Worm (Caenorhabditis elegans): ENCODE measurements around the gene K09C6.8.
A peak's percentile ranks its signal among the peaks of the same experiment; 100 is the strongest.

Gene K09C6.8

DNA sequence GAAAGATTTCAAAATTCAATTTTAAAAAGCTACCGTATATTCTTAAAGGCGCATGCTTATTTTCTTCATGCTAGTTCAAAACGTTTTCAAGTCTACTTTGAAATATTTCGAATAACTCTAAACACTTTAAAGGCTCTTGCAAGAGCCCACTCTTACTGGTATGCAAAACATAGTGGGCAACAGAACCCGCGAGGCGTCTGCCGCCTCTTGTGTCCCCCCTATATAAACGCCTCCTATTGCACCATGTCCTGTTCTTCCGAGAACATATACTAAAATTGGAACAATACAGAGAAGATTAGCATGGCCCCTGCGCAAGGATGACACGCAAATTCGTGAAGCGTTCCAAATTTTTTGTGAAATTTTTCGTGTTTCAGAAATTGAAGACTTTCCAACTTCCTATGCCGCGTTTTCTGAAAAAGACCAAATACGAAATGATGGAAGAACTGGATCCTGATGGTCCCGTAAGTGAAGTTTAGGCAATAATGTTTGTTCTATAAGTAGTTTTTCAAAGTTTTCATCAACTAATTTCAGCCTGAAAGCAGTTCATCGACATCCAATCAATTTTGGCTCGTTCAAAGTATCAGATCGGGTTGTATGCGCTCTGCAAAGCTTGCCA is 15.9 kb upstream of the K09C6.8 start:
- TF ChIP-seq mep-1 (tag; optimal IDR thresholded peaks at IDR 0.05): no peak
- peak; percentile 8 for TF ChIP-seq F49E8.2 (tag; optimal IDR thresholded peaks at IDR 0.05; ENCODE audit: borderline replicate concordance)
- peak; percentile 74 for TF ChIP-seq snpc-1.2 (GFP tag; IDR thresholded peaks at IDR 0.05)
- peak; percentile 48; the same call in 1 of the 2 replicates for TF ChIP-seq vab-7 (GFP tag; IDR thresholded peaks at IDR 0.05)
- TF ChIP-seq saeg-2 (GFP tag; IDR thresholded peaks at IDR 0.05): 0 out of 2 replicates have a peak, but pooled peaks have one; percentile 19
- TF ChIP-seq lim-7 (GFP tag; IDR thresholded peaks at IDR 0.05): peak; percentile 40; the same call in 1 of the 2 replicates
- TF ChIP-seq mes-2 (tag; optimal IDR thresholded peaks at IDR 0.05; ENCODE audit: poor library complexity, severe bottlenecking): no peak
- peak; percentile 73 for TF ChIP-seq F26F4.8 (GFP tag; conservative IDR thresholded peaks at IDR 0.05)
- TF ChIP-seq Y48G9A.11 (GFP tag; IDR thresholded peaks at IDR 0.05): 0 out of 2 replicates have a peak, but pooled peaks have one; percentile 43
- 0 out of 2 replicates have a peak, but pooled peaks have one; percentile 12 for TF ChIP-seq Y75B8A.6 (GFP tag; IDR thresholded peaks at IDR 0.05)
- TF ChIP-seq pha-4 (GFP tag; IDR thresholded peaks at IDR 0.05): 0 out of 2 replicates have a peak, but pooled peaks have one; percentile 57
- no peak for TF ChIP-seq pha-4 (tag; optimal IDR thresholded peaks at IDR 0.05)
- no peak for TF ChIP-seq zag-1 (tag; optimal IDR thresholded peaks at IDR 0.05)
- peak; percentile 48; the same call in 1 of the 2 replicates for TF ChIP-seq ZK337.2 (GFP tag; IDR thresholded peaks at IDR 0.05)
- TF ChIP-seq skn-1 (tag; optimal IDR thresholded peaks at IDR 0.05): no peak
- peak; percentile 80 for TF ChIP-seq snpc-4 (tag; optimal IDR thresholded peaks at IDR 0.05)
- TF ChIP-seq ceh-44 (GFP tag; IDR thresholded peaks at IDR 0.05): 0 out of 2 replicates have a peak, but pooled peaks have one; percentile 25
- TF ChIP-seq arid-1 (GFP tag; conservative IDR thresholded peaks at IDR 0.05): 0 out of 2 replicates have a peak, but pooled peaks have one; percentile 8
- no peak for TF ChIP-seq nhr-41 (GFP tag; IDR thresholded peaks at IDR 0.05)
- peak; percentile 74 for TF ChIP-seq lin-38 (GFP tag; IDR thresholded peaks at IDR 0.05)
- peak; percentile 40; the same call in 1 of the 2 replicates for TF ChIP-seq tra-1 (GFP tag; IDR thresholded peaks at IDR 0.05)
- TF ChIP-seq mdt-29 (GFP tag; IDR thresholded peaks at IDR 0.05): peak; percentile 58
- peak; percentile 44; the same call in 1 of the 2 replicates for TF ChIP-seq lin-1 (GFP tag; IDR thresholded peaks at IDR 0.05)
- 0 out of 2 replicates have a peak, but pooled peaks have one; percentile 25 for TF ChIP-seq F44E2.7 (GFP tag; IDR thresholded peaks at IDR 0.05)
- TF ChIP-seq dmd-6 (GFP tag; IDR thresholded peaks at IDR 0.05): peak; percentile 24; the same call in 1 of the 2 replicates
- TF ChIP-seq mxl-2 (GFP tag; conservative IDR thresholded peaks at IDR 0.05): no peak
- peak; percentile 75 for TF ChIP-seq egl-43 (GFP tag; IDR thresholded peaks at IDR 0.05)

DNA sequence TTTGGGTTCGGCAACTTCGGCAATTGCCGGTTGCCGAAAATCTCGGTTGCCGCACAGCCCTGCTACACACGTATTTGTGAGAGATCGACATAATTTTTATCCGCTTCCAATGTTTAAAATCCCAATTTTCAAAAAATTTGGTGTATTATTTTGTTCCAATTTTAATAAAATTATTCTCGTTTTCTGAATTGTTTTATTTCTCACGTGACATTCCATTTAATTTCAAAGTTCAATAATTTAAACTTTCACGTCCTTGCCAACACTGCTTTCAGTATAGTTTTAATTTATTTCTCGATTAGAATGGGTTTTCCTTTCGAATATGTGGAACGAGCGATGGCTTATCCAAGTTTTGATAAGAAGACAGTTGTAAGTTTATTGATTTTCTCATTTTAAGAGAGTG is 13.5 kb upstream of the K09C6.8 start, which contains the start of gene K09C6.2:
TSS of gene K09C6.2 (plus strand) at position 301 of the 400 bp plus-strand sequence.
- TF ChIP-seq ceh-44 (GFP tag; IDR thresholded peaks at IDR 0.05) (no peak), spr-3 (GFP tag; optimal IDR thresholded peaks at IDR 0.05) (no peak), rbr-2 (tag; optimal IDR thresholded peaks at IDR 0.05) (no peak), T20F7.1 (GFP tag; optimal IDR thresholded peaks at IDR 0.05) (no peak), saeg-2 (GFP tag; IDR thresholded peaks at IDR 0.05) (no peak), mdl-1 (tag; optimal IDR thresholded peaks at IDR 0.05) (no peak)

DNA sequence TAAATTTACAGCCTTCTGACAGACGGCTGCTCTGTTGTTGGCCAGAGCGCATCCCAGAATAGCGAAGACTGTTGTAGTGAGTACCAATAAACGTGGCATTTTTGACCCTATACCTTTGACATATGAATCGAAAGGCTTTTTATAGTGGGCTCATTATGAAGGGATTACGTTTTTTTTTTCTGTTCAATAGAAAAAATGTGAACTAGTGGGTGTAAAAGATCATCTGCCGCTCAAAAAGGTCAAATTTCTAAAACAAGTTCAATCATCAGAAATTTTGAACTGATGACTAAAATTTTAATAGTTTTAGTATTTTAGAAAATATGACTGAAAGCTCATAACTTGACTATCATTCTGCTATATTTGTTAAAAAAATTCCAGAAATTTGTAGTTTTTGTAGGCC is 11.9 kb upstream of the K09C6.8 start, which contains the start of gene K09C6.9:
TSS of gene K09C6.9 (minus strand) at position 101 of the 400 bp plus-strand sequence.
- no peak for TF ChIP-seq lin-13 (GFP tag; optimal IDR thresholded peaks at IDR 0.05)

DNA sequence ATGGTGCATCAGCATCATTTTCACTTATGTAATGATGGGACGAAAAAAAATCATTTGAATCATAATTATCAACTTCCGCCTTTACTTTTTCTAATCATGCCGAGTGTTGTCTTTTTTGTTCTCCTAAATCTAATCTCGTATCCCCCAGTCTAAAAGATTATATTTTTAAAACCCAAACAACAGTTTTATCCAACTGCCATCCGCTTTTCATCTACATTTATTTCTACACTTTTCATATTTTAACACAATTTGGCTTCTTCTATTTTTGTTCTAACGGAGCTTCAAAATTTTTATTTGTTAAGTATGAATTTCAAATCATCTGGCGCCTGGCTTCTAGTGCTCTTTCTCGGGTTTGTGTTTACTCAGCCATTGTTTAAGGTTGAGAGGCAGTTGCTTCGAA is 9.2 kb upstream of the K09C6.8 start, which contains the start of gene K09C6.3:
TSS of gene K09C6.3 (plus strand) at position 301 of the 400 bp plus-strand sequence.
- no peak for TF ChIP-seq D1046.2 (GFP tag; IDR thresholded peaks at IDR 0.05)
- no peak for TF ChIP-seq lin-13 (GFP tag; optimal IDR thresholded peaks at IDR 0.05)
- TF ChIP-seq snpc-4 (tag; optimal IDR thresholded peaks at IDR 0.05): no peak
- TF ChIP-seq snpc-1.2 (GFP tag; IDR thresholded peaks at IDR 0.05): no peak
- TF ChIP-seq lin-1 (GFP tag; IDR thresholded peaks at IDR 0.05): no peak
- TF ChIP-seq dmd-8 (GFP tag; IDR thresholded peaks at IDR 0.05): no peak
- TF ChIP-seq Y5F2A.4 (GFP tag; optimal IDR thresholded peaks at IDR 0.05): no peak
- TF ChIP-seq tra-1 (GFP tag; IDR thresholded peaks at IDR 0.05): no peak
- TF ChIP-seq hif-1 (tag; optimal IDR thresholded peaks at IDR 0.05): no peak
- no peak for TF ChIP-seq zfp-3 (GFP tag; conservative IDR thresholded peaks at IDR 0.05)
- TF ChIP-seq dmd-6 (GFP tag; IDR thresholded peaks at IDR 0.05): no peak
- no peak for TF ChIP-seq mxl-2 (GFP tag; conservative IDR thresholded peaks at IDR 0.05)
- TF ChIP-seq unc-62 (GFP tag; optimal IDR thresholded peaks at IDR 0.05 in 1 of 2): no peak
- no peak for TF ChIP-seq unc-62 (tag; optimal IDR thresholded peaks at IDR 0.05)
- TF ChIP-seq set-16 (GFP tag; IDR thresholded peaks at IDR 0.05): no peak
- TF ChIP-seq Y48G9A.11 (GFP tag; IDR thresholded peaks at IDR 0.05): no peak
- no peak for TF ChIP-seq ces-1 (GFP tag; optimal IDR thresholded peaks at IDR 0.05)
- TF ChIP-seq ztf-11 (tag; optimal IDR thresholded peaks at IDR 0.05): no peak
- no peak for TF ChIP-seq arid-1 (GFP tag; conservative IDR thresholded peaks at IDR 0.05)
- TF ChIP-seq zip-11 (GFP tag; IDR thresholded peaks at IDR 0.05): no peak

All from whole organism, L4 larva.